Worm (Caenorhabditis elegans): ENCODE data around the gene W08A12.3.

- TF ChIP-seq hlh-13 (GFP tag; optimal IDR thresholded peaks at IDR 0.05) (no peak), mec-3 (tag; optimal IDR thresholded peaks at IDR 0.05; ENCODE audit: borderline replicate concordance) (no peak), ceh-48 (tag; optimal IDR thresholded peaks at IDR 0.05) (no peak), ztf-16 (tag; optimal IDR thresholded peaks at IDR 0.05) (no peak), F13H6.1 (tag; optimal IDR thresholded peaks at IDR 0.05) (no peak), pqm-1 (tag; optimal IDR thresholded peaks at IDR 0.05) (no peak), C38D4.7 (GFP tag; optimal IDR thresholded peaks at IDR 0.05) (no peak), pha-4 (tag; optimal IDR thresholded peaks at IDR 0.05) (no peak), nhr-11 (tag; optimal IDR thresholded peaks at IDR 0.05) (no peak), tbx-2 (tag; optimal IDR thresholded peaks at IDR 0.05) (no peak), ama-1 (optimal IDR thresholded peaks at IDR 0.05) (no peak), fkh-10 (GFP tag; optimal IDR thresholded peaks at IDR 0.05) (no peak)
Measured at ce11 chrV:3659472-3659871, 23.2 kb upstream of the W08A12.3 start, which contains the start of gene acr-23.
